Worm (Caenorhabditis elegans): ENCODE results near the gene nhr-95.

- TF ChIP-seq eyg-1 (tag; optimal IDR thresholded peaks at IDR 0.05) (no peak), ceh-45 (GFP tag; IDR thresholded peaks at IDR 0.05) (no peak), ama-1 (optimal IDR thresholded peaks at IDR 0.05) (no peak), npax-4 (tag; optimal IDR thresholded peaks at IDR 0.05) (no peak), mec-3 (tag; optimal IDR thresholded peaks at IDR 0.05; ENCODE audit: borderline replicate concordance) (no peak), pqm-1 (tag; optimal IDR thresholded peaks at IDR 0.05) (no peak), dmd-4 (tag; optimal IDR thresholded peaks at IDR 0.05; ENCODE audit: borderline replicate concordance) (no peak), nhr-11 (tag; optimal IDR thresholded peaks at IDR 0.05) (no peak), ceh-31 (tag; optimal IDR thresholded peaks at IDR 0.05) (no peak), nfya-1 (tag; optimal IDR thresholded peaks at IDR 0.05) (no peak), gmeb-2 (tag; optimal IDR thresholded peaks at IDR 0.05) (no peak), nhr-232 (tag; optimal IDR thresholded peaks at IDR 0.05) (no peak)
These were observed 51.0 kb downstream of the nhr-95 start, which contains the start of gene Y39B6A.27 for ce11 chrV:19031456-19031855.

Data from whole organism, late embryonic.